Worm (Caenorhabditis elegans): ENCODE results near the gene idpb-3.

- TF ChIP-seq daf-12 (tag; optimal IDR thresholded peaks at IDR 0.05) (no peak), lin-29 (GFP tag; IDR thresholded peaks at IDR 0.05) (peak; percentile 65), mxl-2 (GFP tag; conservative IDR thresholded peaks at IDR 0.05) (peak; percentile 67; the same call in 1 of the 2 replicates), fkh-10 (GFP tag; optimal IDR thresholded peaks at IDR 0.05) (peak; percentile 0), dmd-8 (GFP tag; IDR thresholded peaks at IDR 0.05) (peak; percentile 94), ztf-11 (tag; optimal IDR thresholded peaks at IDR 0.05) (no peak), nhr-76 (tag; optimal IDR thresholded peaks at IDR 0.05) (no peak)
Measured at ce11 chrII:5105020-5105419, 3.4 kb upstream of the idpb-3 start.

Data from whole organism, L4 larva.